Worm (Caenorhabditis elegans) whole organism, young adult: ENCODE measurements around the gene sec-20.
"Not testable (repeated sequence)": the region's sequence is repeated elsewhere in the genome, so short reads cannot be mapped to it uniquely, and the experiment has no call there.

Source experiments
- B0261.1 ChIP-seq: sonication (generic microtip); optimal IDR thresholded peaks from 2 replicates; lab custom pipeline; 2016; ENCODE audit warnings: mild to moderate bottlenecking, missing genetic modification characterization, moderate library complexity, missing compliant biosample characterization
- B0336.3 ChIP-seq: fragments of 200-800 bp; sonication (Bioruptor generic); IDR thresholded peaks from 2 replicates; pipeline ENCODE4 v1.3.6; 2022; ENCODE audit warnings: missing genetic modification characterization, missing compliant biosample characterization
- C06A6.2 ChIP-seq: fragments of 200-800 bp; sonication (Bioruptor generic); conservative IDR thresholded peaks from 2 replicates; pipeline ENCODE4 v1.3.6; 2022; ENCODE audit warnings: missing genetic modification characterization, missing compliant biosample characterization
- F23B12.7 ChIP-seq: sonication (generic microtip); optimal IDR thresholded peaks from 2 replicates; lab custom pipeline; 2017; ENCODE audit warnings: missing genetic modification characterization, mild to moderate bottlenecking, missing compliant biosample characterization, antibody characterized with exemption, moderate library complexity; ENCODE audit not compliant: insufficient read depth
- F39B2.1 ChIP-seq: fragments of 200-800 bp; sonication (Bioruptor generic); IDR thresholded peaks from 2 replicates; pipeline ENCODE4 v1.3.6; 2022; ENCODE audit warnings: missing genetic modification reagents, missing genetic modification characterization, missing compliant biosample characterization
- K11D2.4 ChIP-seq: fragments of 200-800 bp; sonication (Bioruptor generic); IDR thresholded peaks from 2 replicates; pipeline ENCODE4 v1.3.6; 2022; ENCODE audit warnings: missing genetic modification reagents, missing genetic modification characterization, missing compliant biosample characterization
- K12H6.12 ChIP-seq: fragments of 200-800 bp; sonication (Bioruptor generic); optimal IDR thresholded peaks from 2 replicates; lab custom pipeline; 2018; ENCODE audit warnings: mild to moderate bottlenecking, missing genetic modification characterization, missing compliant biosample characterization
- Y53F4B.3 ChIP-seq: fragments of 200-800 bp; sonication (Bioruptor generic); IDR thresholded peaks from 2 replicates; pipeline ENCODE4 v1.3.6; 2022; ENCODE audit warnings: missing genetic modification reagents, missing genetic modification characterization, missing compliant biosample characterization
- aptf-2 ChIP-seq: fragments of 200-800 bp; sonication (Bioruptor generic); conservative IDR thresholded peaks from 2 replicates; pipeline ENCODE4 v1.3.6; 2022; ENCODE audit warnings: missing genetic modification reagents, missing genetic modification characterization, missing compliant biosample characterization
- attf-5 ChIP-seq: fragments of 200-800 bp; sonication (Bioruptor generic); optimal IDR thresholded peaks from 2 replicates; lab custom pipeline; 2018; ENCODE audit warnings: mild to moderate bottlenecking, missing genetic modification characterization, missing compliant biosample characterization
- attf-6 ChIP-seq: fragments of 200-800 bp; sonication (Bioruptor generic); IDR thresholded peaks from 2 replicates; pipeline ENCODE4 v1.3.6; 2022; ENCODE audit warnings: missing genetic modification reagents, missing genetic modification characterization, missing compliant biosample characterization
- bed-1 ChIP-seq: fragments of 200-800 bp; sonication (Bioruptor generic); IDR thresholded peaks from 2 replicates; pipeline ENCODE4 v1.3.6; 2022; ENCODE audit warnings: missing genetic modification reagents, missing genetic modification characterization, missing compliant biosample characterization
- bed-2 ChIP-seq: fragments of 200-800 bp; sonication (Bioruptor generic); IDR thresholded peaks from 2 replicates; pipeline ENCODE4 v1.3.6; 2022; ENCODE audit warnings: missing genetic modification reagents, missing genetic modification characterization, missing compliant biosample characterization
- cebp-2 ChIP-seq: fragments of 200-800 bp; sonication (Bioruptor generic); IDR thresholded peaks from 2 replicates; pipeline ENCODE4 v1.3.6; 2022; ENCODE audit warnings: missing genetic modification characterization, missing compliant biosample characterization
- fkh-3 ChIP-seq: sonication (generic microtip); optimal IDR thresholded peaks from 2 replicates; lab custom pipeline; 2016; ENCODE audit warnings: mild to moderate bottlenecking, missing genetic modification characterization, missing compliant biosample characterization
- him-1 ChIP-seq: sonication (generic microtip); optimal IDR thresholded peaks from 2 replicates; lab custom pipeline; 2016; ENCODE audit warnings: missing genotype, missing genetic modification reagents, missing genetic modification characterization, missing compliant biosample characterization
- hlh-12 ChIP-seq: sonication (generic microtip); optimal IDR thresholded peaks from 2 replicates; lab custom pipeline; 2016; ENCODE audit warnings: missing genetic modification characterization, missing compliant biosample characterization
- hmg-1.2 ChIP-seq: fragments of 200-800 bp; sonication (Bioruptor generic); IDR thresholded peaks from 2 replicates; pipeline ENCODE4 v1.3.6; 2022; ENCODE audit warnings: missing genetic modification reagents, missing genetic modification characterization, missing compliant biosample characterization
- hrde-1 ChIP-seq: sonication (generic microtip); optimal IDR thresholded peaks from 2 replicates; lab custom pipeline; 2016; ENCODE audit warnings: missing genetic modification characterization, mild to moderate bottlenecking, missing compliant biosample characterization, moderate library complexity, missing genotype, missing genetic modification reagents, borderline replicate concordance
- lag-1 ChIP-seq: fragments of 200-800 bp; sonication (Bioruptor generic); IDR thresholded peaks from 2 replicates; pipeline ENCODE4 v1.3.6; 2022; ENCODE audit warnings: missing genetic modification reagents, missing genetic modification characterization, missing compliant biosample characterization
- let-607 ChIP-seq, 2 experiments: fragments of 200-800 bp in 1 of 2; sonication (Bioruptor generic) in 1 of 2; sonication (generic microtip) in 1 of 2; optimal IDR thresholded peaks; 2 replicates each; lab custom pipeline; 2016 to 2018; ENCODE audit warnings: mild to moderate bottlenecking in 2 of 2, missing compliant biosample characterization in 2 of 2, missing genetic modification characterization in 2 of 2, moderate library complexity in 2 of 2, missing genotype in 1 of 2
- lin-26 ChIP-seq: fragments of 200-800 bp; sonication (Bioruptor generic); IDR thresholded peaks from 2 replicates; pipeline ENCODE4 v1.3.6; 2022; ENCODE audit warnings: missing genetic modification reagents, missing genetic modification characterization, missing compliant biosample characterization
- repo-1 ChIP-seq: sonication (generic microtip); optimal IDR thresholded peaks from 2 replicates; lab custom pipeline; 2017; ENCODE audit warnings: mild to moderate bottlenecking, missing genetic modification characterization, missing compliant biosample characterization
- rpc-1 ChIP-seq, 2 experiments: fragments of 150-350 bp in 1 of 2; sonication (generic microtip) in 1 of 2; optimal IDR thresholded peaks; 2 replicates each; lab custom pipeline; 2014 to 2018; ENCODE audit warnings: missing biosample characterization in 1 of 2, missing genetic modification characterization in 1 of 2, missing genetic modification reagents in 1 of 2, missing genotype in 1 of 2
- snpc-1.1 ChIP-seq: sonication (generic microtip); optimal IDR thresholded peaks from 2 replicates; lab custom pipeline; 2017; ENCODE audit warnings: missing genetic modification characterization, mild to moderate bottlenecking, missing compliant biosample characterization, antibody characterized with exemption, moderate library complexity, missing genotype, missing genetic modification reagents; ENCODE audit not compliant: insufficient read depth
- snpc-4 ChIP-seq, 5 experiments: fragments of 150-350 bp in 1 of 5; sonication (generic microtip) in 4 of 5; optimal IDR thresholded peaks; 2 replicates each; lab custom pipeline; 2014 to 2018; ENCODE audit warnings: missing genetic modification characterization in 5 of 5, missing biosample characterization in 3 of 5, antibody characterized with exemption in 2 of 5, mild to moderate bottlenecking in 2 of 5, missing compliant biosample characterization in 2 of 5, missing genotype in 2 of 5, moderate library complexity in 2 of 5, missing genetic modification reagents in 1 of 5
- tbp1 ChIP-seq: fragments of 200-800 bp; sonication (Bioruptor generic); optimal IDR thresholded peaks from 2 replicates; lab custom pipeline; 2018; ENCODE audit warnings: mild to moderate bottlenecking, missing genetic modification characterization, missing compliant biosample characterization
- tbx-9 ChIP-seq: sonication (generic microtip); optimal IDR thresholded peaks from 2 replicates; lab custom pipeline; 2016; ENCODE audit warnings: borderline replicate concordance, missing genetic modification characterization, inconsistent platforms, missing compliant biosample characterization
- unc-130 ChIP-seq: sonication (generic microtip); optimal IDR thresholded peaks from 2 replicates; lab custom pipeline; 2016; ENCODE audit warnings: missing genetic modification reagents, missing genetic modification characterization, missing compliant biosample characterization
- unc-62 ChIP-seq: fragments of 150-350 bp; optimal IDR thresholded peaks from 2 replicates; lab custom pipeline; 2014; ENCODE audit warnings: missing biosample characterization, missing genetic modification reagents, missing genetic modification characterization
- xnd-1 ChIP-seq: sonication (generic microtip); optimal IDR thresholded peaks from 2 replicates; lab custom pipeline; 2016; ENCODE audit warnings: missing genotype, missing genetic modification reagents, missing genetic modification characterization, missing compliant biosample characterization
- ztf-22 ChIP-seq: fragments of 200-800 bp; sonication (Bioruptor generic); optimal IDR thresholded peaks from 2 replicates; lab custom pipeline; 2018; ENCODE audit warnings: mild to moderate bottlenecking, missing genetic modification characterization, moderate library complexity, missing compliant biosample characterization
- ztf-26 ChIP-seq: sonication (generic microtip); optimal IDR thresholded peaks from 2 replicates; lab custom pipeline; 2017; ENCODE audit warnings: missing genetic modification characterization, missing compliant biosample characterization
- ztf-3 ChIP-seq: fragments of 200-800 bp; sonication (Bioruptor generic); optimal IDR thresholded peaks from 2 replicates; lab custom pipeline; 2018; ENCODE audit warnings: mild to moderate bottlenecking, missing genetic modification characterization, missing compliant biosample characterization

sec-20 gene

ce11 chrIII:160736-161400 is 31.0 kb upstream of the sec-20 start:
- peak; percentile 74 for TF ChIP-seq tbp1
- not testable (repeated sequence) for TF ChIP-seq rpc-1 (optimal IDR thresholded peaks at IDR 0.05; lab: Kevin White, UChicago)
- peak; percentile 50 for TF ChIP-seq rpc-1 (tag; optimal IDR thresholded peaks at IDR 0.05; lab: Kevin White, UChicago)
- peak; percentile 43; the same call in 1 of the 2 replicates for TF ChIP-seq lin-26 (GFP tag; lab: Robert Waterston, UW)
- TF ChIP-seq B0261.1 (tag; lab: Kevin White, UChicago) = peak; percentile 53

ce11 chrIII:164775-165174 is 27.1 kb upstream of the sec-20 start, which contains the start of gene F40G9.8:
Gene F40G9.8, minus strand, starts transcription at chrIII:164875.
- TF ChIP-seq K11D2.4 = no peak
- no peak for TF ChIP-seq F39B2.1
- no peak for TF ChIP-seq F23B12.7 (tag; lab: Kevin White, UChicago)
- no peak for TF ChIP-seq fkh-3
- no peak for TF ChIP-seq repo-1 (tag; lab: Kevin White, UChicago)
- TF ChIP-seq hrde-1 (tag; lab: Kevin White, UChicago) = no peak
- no peak for TF ChIP-seq hlh-12 (tag; lab: Kevin White, UChicago)
- no peak for TF ChIP-seq ztf-26 (tag; lab: Kevin White, UChicago)
- TF ChIP-seq unc-130 (GFP tag; lab: Kevin White, UChicago) = no peak
- no peak for TF ChIP-seq Y53F4B.3
- TF ChIP-seq attf-5 (GFP tag; lab: Kevin White, UChicago) = no peak
- no peak for TF ChIP-seq attf-6
- TF ChIP-seq cebp-2 = no peak
- TF ChIP-seq aptf-2 (GFP tag; lab: Robert Waterston, UW) = no peak
- no peak for TF ChIP-seq K12H6.12 (tag; lab: Kevin White, UChicago)
- no peak for TF ChIP-seq snpc-1.1 (tag; lab: Kevin White, UChicago)

- TF ChIP-seq B0336.3 = no peak
- TF ChIP-seq ztf-3 = no peak
- no peak for TF ChIP-seq snpc-4 (GFP tag; optimal IDR thresholded peaks at IDR 0.05; lab: Kevin White, UChicago)
- TF ChIP-seq snpc-4 (tag; optimal IDR thresholded peaks at IDR 0.05; lab: Kevin White, UChicago) = no peak
- TF ChIP-seq unc-62 (GFP tag; lab: Kevin White, UChicago) = no peak
- TF ChIP-seq lag-1 (GFP tag; lab: Robert Waterston, UW) = no peak
- TF ChIP-seq ztf-22 (GFP tag; lab: Kevin White, UChicago) = no peak
- TF ChIP-seq him-1 (tag; lab: Kevin White, UChicago) = no peak
- TF ChIP-seq hlh-12 (tag; lab: Kevin White, UChicago) = no peak
- no peak for TF ChIP-seq bed-2 (GFP tag; lab: Robert Waterston, UW)
- TF ChIP-seq xnd-1 (tag; lab: Kevin White, UChicago) = no peak
- TF ChIP-seq attf-5 (GFP tag; lab: Kevin White, UChicago) = no peak
- TF ChIP-seq tbx-9 (tag; lab: Kevin White, UChicago) = no peak
- no peak for TF ChIP-seq bed-1 (GFP tag; lab: Robert Waterston, UW)
- TF ChIP-seq hmg-1.2 (GFP tag; lab: Robert Waterston, UW) = no peak
- TF ChIP-seq C06A6.2 = no peak
- no peak for TF ChIP-seq tbp1
- TF ChIP-seq let-607 (tag; optimal IDR thresholded peaks at IDR 0.05; lab: Kevin White, UChicago) = no peak
These were observed 26.5 kb upstream of the sec-20 start, which contains the start of gene F40G9.7 for ce11 chrIII:165390-165789. Gene F40G9.7, plus strand, starts transcription at chrIII:165690.
